Fruit fly (Drosophila melanogaster): Measurements from ENCODE around the gene Nlg3.

The Nlg3 gene

dm6 chr3R:7639381-7639780 lies at the start of gene Nlg3:
TSS of gene Nlg3 (minus strand) at chr3R:7639434.
- TF ChIP-seq Dll (optimal IDR thresholded peaks at IDR 0.05) (no peak), pan (optimal IDR thresholded peaks at IDR 0.05) (no peak), EcR (GFP tag; optimal IDR thresholded peaks at IDR 0.05) (no peak), CG8478 (optimal IDR thresholded peaks at IDR 0.05) (no peak), usp (GFP tag; optimal IDR thresholded peaks at IDR 0.05) (no peak), psq (optimal IDR thresholded peaks at IDR 0.05) (no peak)

- no peak for TF ChIP-seq usp (GFP tag; optimal IDR thresholded peaks at IDR 0.05)
- no peak for TF ChIP-seq pan (optimal IDR thresholded peaks at IDR 0.05)
- no peak for TF ChIP-seq CG8478 (optimal IDR thresholded peaks at IDR 0.05)
- no peak for TF ChIP-seq psq (optimal IDR thresholded peaks at IDR 0.05)
- no peak for TF ChIP-seq Dll (optimal IDR thresholded peaks at IDR 0.05)
Observed at dm6 chr3R:7686844-7687243, 47.6 kb upstream of the Nlg3 start.

- no peak for TF ChIP-seq CG8478 (optimal IDR thresholded peaks at IDR 0.05)
- no peak for TF ChIP-seq psq (optimal IDR thresholded peaks at IDR 0.05)
- TF ChIP-seq EcR (GFP tag; optimal IDR thresholded peaks at IDR 0.05): no peak
- no peak for TF ChIP-seq pan (optimal IDR thresholded peaks at IDR 0.05)
- no peak for TF ChIP-seq usp (GFP tag; optimal IDR thresholded peaks at IDR 0.05)
- TF ChIP-seq Dll (optimal IDR thresholded peaks at IDR 0.05): no peak
Observed at dm6 chr3R:7667843-7668242, 28.6 kb upstream of the Nlg3 start.

dm6 chr3R:7657947-7658346 lies 18.7 kb upstream of the Nlg3 start, which contains the start of gene Nlg1:
TSS of gene Nlg1 (plus strand) at chr3R:7658247.
- TF ChIP-seq EcR (GFP tag; optimal IDR thresholded peaks at IDR 0.05): no peak
- no peak for TF ChIP-seq Dll (optimal IDR thresholded peaks at IDR 0.05)
- TF ChIP-seq psq (optimal IDR thresholded peaks at IDR 0.05): no peak

dm6 chr3R:7650965-7651364 lies 11.7 kb upstream of the Nlg3 start:
- no peak for TF ChIP-seq CG8478 (optimal IDR thresholded peaks at IDR 0.05)
- no peak for TF ChIP-seq usp (GFP tag; optimal IDR thresholded peaks at IDR 0.05)
- no peak for TF ChIP-seq EcR (GFP tag; optimal IDR thresholded peaks at IDR 0.05)
- TF ChIP-seq psq (optimal IDR thresholded peaks at IDR 0.05): no peak
- no peak for TF ChIP-seq pan (optimal IDR thresholded peaks at IDR 0.05)
- no peak for TF ChIP-seq Dll (optimal IDR thresholded peaks at IDR 0.05)

- TF ChIP-seq usp (GFP tag; optimal IDR thresholded peaks at IDR 0.05) (no peak), psq (optimal IDR thresholded peaks at IDR 0.05) (no peak)
Observed at dm6 chr3R:7645909-7646609, 6.8 kb upstream of the Nlg3 start.

dm6 chr3R:7644288-7644687 lies 5.1 kb upstream of the Nlg3 start:
- no peak for TF ChIP-seq Dll (optimal IDR thresholded peaks at IDR 0.05)
- no peak for TF ChIP-seq CG8478 (optimal IDR thresholded peaks at IDR 0.05)
- TF ChIP-seq psq (optimal IDR thresholded peaks at IDR 0.05): no peak
- TF ChIP-seq usp (GFP tag; optimal IDR thresholded peaks at IDR 0.05): no peak
- TF ChIP-seq pan (optimal IDR thresholded peaks at IDR 0.05): no peak
- no peak for TF ChIP-seq EcR (GFP tag; optimal IDR thresholded peaks at IDR 0.05)

dm6 chr3R:7643525-7643924 lies 4.3 kb upstream of the Nlg3 start:
- TF ChIP-seq EcR (GFP tag; optimal IDR thresholded peaks at IDR 0.05) (no peak), psq (optimal IDR thresholded peaks at IDR 0.05) (no peak), pan (optimal IDR thresholded peaks at IDR 0.05) (no peak), CG8478 (optimal IDR thresholded peaks at IDR 0.05) (no peak), usp (GFP tag; optimal IDR thresholded peaks at IDR 0.05) (no peak), Dll (optimal IDR thresholded peaks at IDR 0.05) (no peak)

dm6 chr3R:7591189-7591588 lies 48.0 kb downstream of the Nlg3 start:
- TF ChIP-seq usp (GFP tag; optimal IDR thresholded peaks at IDR 0.05) (no peak), EcR (GFP tag; optimal IDR thresholded peaks at IDR 0.05) (no peak), psq (optimal IDR thresholded peaks at IDR 0.05) (no peak), pan (optimal IDR thresholded peaks at IDR 0.05) (no peak), CG8478 (optimal IDR thresholded peaks at IDR 0.05) (no peak), Dll (optimal IDR thresholded peaks at IDR 0.05) (no peak)

dm6 chr3R:7572237-7572636 lies 67.0 kb downstream of the Nlg3 start:
- TF ChIP-seq psq (optimal IDR thresholded peaks at IDR 0.05) (no peak), CG8478 (optimal IDR thresholded peaks at IDR 0.05) (no peak), Dll (optimal IDR thresholded peaks at IDR 0.05) (no peak), pan (optimal IDR thresholded peaks at IDR 0.05) (no peak), usp (GFP tag; optimal IDR thresholded peaks at IDR 0.05) (no peak), EcR (GFP tag; optimal IDR thresholded peaks at IDR 0.05) (no peak)

- TF ChIP-seq usp (GFP tag; optimal IDR thresholded peaks at IDR 0.05) (no peak), psq (optimal IDR thresholded peaks at IDR 0.05) (no peak), pan (optimal IDR thresholded peaks at IDR 0.05) (no peak)
Observed at dm6 chr3R:7551708-7552107, 87.5 kb downstream of the Nlg3 start, which contains the start of gene CG45545. TSS of gene CG45545 (plus strand) at chr3R:7552008.

dm6 chr3R:7548808-7549744 lies 90.2 kb downstream of the Nlg3 start, which contains the start of gene alpha-Est1:
TSS of gene alpha-Est1 (minus strand) at chr3R:7549124.
- no peak for TF ChIP-seq EcR (GFP tag; optimal IDR thresholded peaks at IDR 0.05)
- TF ChIP-seq CG8478 (optimal IDR thresholded peaks at IDR 0.05): no peak
- no peak for TF ChIP-seq usp (GFP tag; optimal IDR thresholded peaks at IDR 0.05)
- TF ChIP-seq pan (optimal IDR thresholded peaks at IDR 0.05): no peak
- no peak for TF ChIP-seq Dll (optimal IDR thresholded peaks at IDR 0.05)
- no peak for TF ChIP-seq psq (optimal IDR thresholded peaks at IDR 0.05)
